Fruit fly (Drosophila melanogaster) whole organism, embryonic: Measurements from ENCODE around the gene CG17593.
A peak's percentile ranks its signal among the peaks of the same experiment; 100 is the strongest.

Experiments
- CG11247 ChIP-seq: fragments of 200-800 bp; sonication (Bioruptor generic); IDR thresholded peaks from 2 replicates; pipeline ENCODE4 v1.3.6; 2022; ENCODE audit warnings: missing biosample characterization, missing genetic modification characterization
- CG11398 ChIP-seq: fragments of 200-800 bp; sonication (Bioruptor generic); optimal IDR thresholded peaks from 2 replicates; lab custom pipeline; 2016; ENCODE audit warnings: missing biosample characterization, missing genetic modification characterization
- CG12659 ChIP-seq: fragments of 200-800 bp; sonication (Bioruptor generic); optimal IDR thresholded peaks from 3 replicates; lab custom pipeline; 2017; ENCODE audit warnings: mild to moderate bottlenecking, missing biosample characterization, missing genetic modification reagents, missing genetic modification characterization
- CG17359 ChIP-seq: fragments of 200-800 bp; sonication (Bioruptor generic); optimal IDR thresholded peaks from 3 replicates; lab custom pipeline; 2018; ENCODE audit warnings: missing biosample characterization, mild to moderate bottlenecking, missing genetic modification characterization, moderate library complexity
- CG17802 ChIP-seq: fragments of 200-800 bp; sonication (Bioruptor generic); optimal IDR thresholded peaks from 2 replicates; lab custom pipeline; 2018; ENCODE audit warnings: missing biosample characterization, mild to moderate bottlenecking, missing genetic modification characterization, moderate library complexity
- CG17829 ChIP-seq: fragments of 200-800 bp; optimal IDR thresholded peaks from 2 replicates; lab custom pipeline; 2019; ENCODE audit warnings: missing biosample characterization, mild to moderate bottlenecking, missing genetic modification characterization, moderate library complexity
- CG30020 ChIP-seq: fragments of 200-800 bp; optimal IDR thresholded peaks from 2 replicates; lab custom pipeline; 2019; ENCODE audit warnings: missing biosample characterization, mild to moderate bottlenecking, missing genetic modification characterization, moderate library complexity
- CG30431 ChIP-seq: fragments of 200-800 bp; sonication (Bioruptor generic); optimal IDR thresholded peaks from 2 replicates; lab custom pipeline; 2017; ENCODE audit warnings: missing biosample characterization, missing genetic modification characterization
- CG31388 ChIP-seq: fragments of 200-800 bp; sonication (Bioruptor generic); optimal IDR thresholded peaks from 2 replicates; lab custom pipeline; 2016; ENCODE audit warnings: missing biosample characterization, missing genetic modification characterization
- CG32532 ChIP-seq: fragments of 200-800 bp; sonication (Bioruptor generic); IDR thresholded peaks from 2 replicates; pipeline ENCODE4 v1.3.6; 2022; ENCODE audit warnings: missing biosample characterization, missing genetic modification characterization
- CG34224 ChIP-seq: fragments of 200-800 bp; sonication (Bioruptor generic); IDR thresholded peaks from 3 replicates; pipeline ENCODE4 v1.3.6; 2022; ENCODE audit warnings: missing biosample characterization, missing genetic modification characterization; ENCODE audit not compliant: partially characterized antibody
- CG4707 ChIP-seq: fragments of 200-800 bp; sonication (Bioruptor generic); optimal IDR thresholded peaks from 2 replicates; lab custom pipeline; 2018; ENCODE audit warnings: missing biosample characterization, mild to moderate bottlenecking, missing genetic modification characterization, moderate library complexity
- CG6854 ChIP-seq: fragments of 200-800 bp; sonication (Bioruptor generic); optimal IDR thresholded peaks from 3 replicates; lab custom pipeline; 2017; ENCODE audit warnings: missing biosample characterization, mild to moderate bottlenecking, missing genetic modification characterization
- CG7745 ChIP-seq: fragments of 200-800 bp; sonication (Bioruptor generic); optimal IDR thresholded peaks from 2 replicates; lab custom pipeline; 2018; ENCODE audit warnings: missing biosample characterization, mild to moderate bottlenecking, missing genetic modification characterization, moderate library complexity
- Dad ChIP-seq: fragments of 200-800 bp; sonication (Bioruptor generic); optimal IDR thresholded peaks from 3 replicates; lab custom pipeline; 2016; ENCODE audit warnings: missing biosample characterization, missing genetic modification characterization
- Deaf1 ChIP-seq: fragments of 200-800 bp; optimal IDR thresholded peaks from 3 replicates; lab custom pipeline; 2019; ENCODE audit warnings: missing biosample characterization, mild to moderate bottlenecking, missing genetic modification characterization, moderate library complexity
- Fer1 ChIP-seq: fragments of 200-800 bp; sonication (Bioruptor generic); optimal IDR thresholded peaks from 2 replicates; lab custom pipeline; 2017; ENCODE audit warnings: missing biosample characterization, mild to moderate bottlenecking, missing genetic modification characterization
- HLH54F ChIP-seq: fragments of 200-800 bp; sonication (Bioruptor generic); optimal IDR thresholded peaks from 3 replicates; lab custom pipeline; 2016; ENCODE audit warnings: missing biosample characterization, missing genetic modification characterization
- Hand ChIP-seq: fragments of 200-800 bp; sonication (Bioruptor generic); optimal IDR thresholded peaks from 2 replicates; lab custom pipeline; 2017; ENCODE audit warnings: mild to moderate bottlenecking, missing biosample characterization, missing genetic modification reagents, missing genetic modification characterization
- Hmr ChIP-seq: fragments of 200-800 bp; sonication (Bioruptor generic); optimal IDR thresholded peaks from 3 replicates; lab custom pipeline; 2017; ENCODE audit warnings: mild to moderate bottlenecking, missing biosample characterization, missing genetic modification reagents, missing genetic modification characterization
- Hr51 ChIP-seq, 2 experiments: fragments of 200-800 bp; sonication (Bioruptor generic); optimal IDR thresholded peaks; 2 replicates in 1 of 2; 3 replicates in 1 of 2; lab custom pipeline; 2016 to 2018; ENCODE audit warnings: missing biosample characterization in 2 of 2, missing genetic modification characterization in 2 of 2, mild to moderate bottlenecking in 1 of 2, moderate library complexity in 1 of 2
- NC2α ChIP-seq: fragments of 200-800 bp; sonication (Bioruptor generic); optimal IDR thresholded peaks from 2 replicates; lab custom pipeline; 2016; ENCODE audit warnings: missing biosample characterization, missing genetic modification characterization
- NC2β ChIP-seq: fragments of 200-800 bp; sonication (Bioruptor generic); optimal IDR thresholded peaks from 2 replicates; lab custom pipeline; 2016; ENCODE audit warnings: missing biosample characterization, missing genetic modification characterization
- Oli ChIP-seq: fragments of 200-800 bp; sonication (Bioruptor generic); optimal IDR thresholded peaks from 2 replicates; lab custom pipeline; 2018; ENCODE audit warnings: missing biosample characterization, mild to moderate bottlenecking, missing genetic modification characterization, moderate library complexity
- Opbp ChIP-seq: fragments of 200-800 bp; sonication (Bioruptor generic); IDR thresholded peaks from 3 replicates; pipeline ENCODE4 v1.3.6; 2022; ENCODE audit warnings: missing biosample characterization, missing genetic modification characterization; ENCODE audit not compliant: partially characterized antibody
- Scr ChIP-seq: fragments of 200-800 bp; sonication (Bioruptor generic); IDR thresholded peaks from 2 replicates; pipeline ENCODE4 v1.3.6; 2022; ENCODE audit warnings: missing biosample characterization, missing genetic modification characterization; ENCODE audit not compliant: partially characterized antibody
- Taf1 ChIP-seq: fragments of 200-800 bp; sonication (Bioruptor generic); IDR thresholded peaks from 2 replicates; pipeline ENCODE4 v1.3.6; 2022; ENCODE audit warnings: missing biosample characterization, missing genetic modification characterization
- Xrp1 ChIP-seq: fragments of 200-800 bp; sonication (Bioruptor generic); IDR thresholded peaks from 2 replicates; pipeline ENCODE4 v1.3.6; 2022; ENCODE audit warnings: missing biosample characterization, missing genetic modification characterization
- ap ChIP-seq: fragments of 200-800 bp; sonication (Bioruptor generic); IDR thresholded peaks from 2 replicates; pipeline ENCODE4 v1.3.6; 2022; ENCODE audit warnings: missing biosample characterization, missing genetic modification characterization
- ash1 ChIP-seq: fragments of 200-800 bp; sonication (Bioruptor generic); optimal IDR thresholded peaks from 2 replicates; lab custom pipeline; 2018; ENCODE audit warnings: missing biosample characterization, mild to moderate bottlenecking, missing genetic modification characterization
- bigmax ChIP-seq: fragments of 200-800 bp; sonication (Bioruptor generic); optimal IDR thresholded peaks from 2 replicates; lab custom pipeline; 2018; ENCODE audit warnings: missing biosample characterization, mild to moderate bottlenecking, missing genetic modification characterization
- bowl ChIP-seq: fragments of 200-800 bp; sonication (Bioruptor generic); IDR thresholded peaks from 2 replicates; pipeline ENCODE4 v1.3.6; 2022; ENCODE audit warnings: missing biosample characterization, missing genetic modification characterization
- esg ChIP-seq: fragments of 200-800 bp; sonication (Bioruptor generic); conservative IDR thresholded peaks from 2 replicates; pipeline ENCODE4 v1.3.6; 2022; ENCODE audit warnings: missing biosample characterization, missing genetic modification characterization
- fd3F ChIP-seq: fragments of 200-800 bp; sonication (Bioruptor generic); optimal IDR thresholded peaks from 2 replicates; lab custom pipeline; 2018; ENCODE audit warnings: missing biosample characterization, mild to moderate bottlenecking, missing genetic modification characterization, moderate library complexity
- gcm2 ChIP-seq: fragments of 200-800 bp; sonication (Bioruptor generic); optimal IDR thresholded peaks from 2 replicates; lab custom pipeline; 2016; ENCODE audit warnings: missing biosample characterization, missing genetic modification characterization
- gsb ChIP-seq: fragments of 200-800 bp; sonication (Bioruptor generic); IDR thresholded peaks from 2 replicates; pipeline ENCODE4 v1.3.6; 2022; ENCODE audit warnings: missing biosample characterization, missing genetic modification characterization
- hb ChIP-seq: fragments of 200-800 bp; sonication (Bioruptor generic); IDR thresholded peaks from 3 replicates; pipeline ENCODE4 v1.3.6; 2022; ENCODE audit warnings: missing biosample characterization, missing genetic modification characterization; ENCODE audit not compliant: partially characterized antibody
- jumu ChIP-seq: fragments of 200-800 bp; sonication (Bioruptor generic); optimal IDR thresholded peaks from 3 replicates; lab custom pipeline; 2016; ENCODE audit warnings: missing biosample characterization, missing genetic modification characterization
- kay ChIP-seq: fragments of 200-800 bp; sonication (Bioruptor generic); optimal IDR thresholded peaks from 2 replicates; lab custom pipeline; 2016; ENCODE audit warnings: missing biosample characterization, missing genetic modification characterization
- mam ChIP-seq: fragments of 200-800 bp; sonication (Bioruptor generic); optimal IDR thresholded peaks from 3 replicates; lab custom pipeline; 2016; ENCODE audit warnings: missing biosample characterization, missing genetic modification characterization
- nmo ChIP-seq: fragments of 200-800 bp; sonication (Bioruptor generic); optimal IDR thresholded peaks from 2 replicates; lab custom pipeline; 2018; ENCODE audit warnings: missing biosample characterization, mild to moderate bottlenecking, missing genetic modification characterization, moderate library complexity
- p53 ChIP-seq: fragments of 200-800 bp; sonication (Bioruptor generic); optimal IDR thresholded peaks from 2 replicates; lab custom pipeline; 2016; ENCODE audit warnings: missing biosample characterization, missing genetic modification characterization
- pros ChIP-seq: fragments of 200-800 bp; sonication (Bioruptor generic); optimal IDR thresholded peaks from 3 replicates; lab custom pipeline; 2019; ENCODE audit warnings: missing biosample characterization, mild to moderate bottlenecking, missing genetic modification characterization, moderate library complexity
- rib ChIP-seq: fragments of 200-800 bp; sonication (Bioruptor generic); IDR thresholded peaks from 2 replicates; pipeline ENCODE4 v1.3.6; 2022; ENCODE audit warnings: missing biosample characterization, missing genetic modification characterization
- scrt ChIP-seq: fragments of 200-800 bp; sonication (Bioruptor generic); optimal IDR thresholded peaks from 2 replicates; lab custom pipeline; 2018; ENCODE audit warnings: missing biosample characterization, mild to moderate bottlenecking, missing genetic modification characterization, moderate library complexity
- shn ChIP-seq: fragments of 200-800 bp; sonication (Bioruptor generic); optimal IDR thresholded peaks from 3 replicates; lab custom pipeline; 2016; ENCODE audit warnings: missing biosample characterization, missing genetic modification characterization
- slp2 ChIP-seq: fragments of 200-800 bp; sonication (Bioruptor generic); optimal IDR thresholded peaks from 2 replicates; lab custom pipeline; 2016; ENCODE audit warnings: missing biosample characterization, missing genetic modification characterization
- wek ChIP-seq: fragments of 200-800 bp; sonication (Bioruptor generic); optimal IDR thresholded peaks from 3 replicates; lab custom pipeline; 2018; ENCODE audit warnings: missing biosample characterization, mild to moderate bottlenecking, missing genetic modification characterization, moderate library complexity
- yki ChIP-seq: fragments of >200 bp; optimal IDR thresholded peaks from 3 replicates; lab custom pipeline; 2018

CG17593 gene

DNA sequence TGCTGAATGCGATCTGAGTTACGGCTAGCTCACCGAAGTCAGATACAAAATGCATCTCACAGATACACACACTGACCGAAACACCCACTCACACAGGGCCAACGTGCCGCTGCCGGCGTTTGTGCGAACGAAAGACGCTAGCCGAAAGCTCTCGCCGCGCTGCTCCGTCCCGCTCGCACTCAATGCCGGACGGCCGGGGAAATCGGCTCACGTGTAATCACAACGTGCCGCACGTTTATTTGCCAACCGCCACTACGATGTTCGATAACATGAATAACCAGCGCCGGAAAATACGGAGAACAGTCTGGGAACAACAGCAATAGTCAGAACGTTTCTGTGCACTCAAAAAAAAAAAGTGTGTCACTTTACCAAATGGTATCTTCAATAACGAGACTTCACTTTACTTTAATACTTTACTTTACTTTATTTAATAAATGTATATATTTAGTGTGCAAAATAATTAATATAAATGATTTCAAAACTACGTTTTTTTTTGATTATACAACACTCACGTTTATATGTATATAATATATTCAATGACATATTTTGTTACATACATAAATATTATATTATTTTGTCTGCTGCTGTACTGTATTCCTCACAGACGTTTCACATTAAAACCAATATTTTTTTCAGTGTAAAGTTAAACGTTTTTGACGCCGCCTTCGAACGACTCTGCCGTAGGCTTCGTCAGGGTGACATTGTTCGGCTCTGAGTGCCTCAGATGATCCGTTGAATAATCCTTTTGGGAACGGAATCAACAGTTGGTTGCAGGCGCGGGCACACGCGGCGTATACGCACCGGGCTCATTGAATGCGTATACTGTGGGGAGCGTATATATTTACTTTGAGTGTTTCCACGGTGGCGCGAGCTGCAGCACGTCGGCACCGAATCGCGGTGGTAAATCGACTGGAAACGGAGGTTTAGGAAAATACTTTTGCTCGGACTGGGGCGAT lies 7.2 kb upstream of the CG17593 start, which contains the start of gene tim (continued):
- TF ChIP-seq CG11247, result no peak
- no peak for TF ChIP-seq pros
- no peak for TF ChIP-seq HLH54F (GFP tag; lab: Kevin White, UChicago)
- TF ChIP-seq Deaf1 (tag; lab: Kevin White, UChicago), result peak; percentile 72
- no peak; the same call in 1 of the 2 replicates for TF ChIP-seq bowl (GFP tag; lab: Robert Waterston, UW)
- no peak for TF ChIP-seq CG17829 (tag; lab: Kevin White, UChicago)
- TF ChIP-seq Taf1, result no peak
- TF ChIP-seq CG31388, result no peak
- TF ChIP-seq CG12659 (GFP tag; lab: Kevin White, UChicago), result peak; percentile 40
- no peak for TF ChIP-seq CG34224
- no peak for TF ChIP-seq mam (GFP tag; lab: Kevin White, UChicago)
- no peak for TF ChIP-seq CG6854 (GFP tag; lab: Kevin White, UChicago)
- no peak for TF ChIP-seq Fer1
- TF ChIP-seq kay, result no peak
- no peak for TF ChIP-seq slp2 (GFP tag; lab: Kevin White, UChicago)
- no peak for TF ChIP-seq Hmr (GFP tag; lab: Kevin White, UChicago)
- TF ChIP-seq NC2α (GFP tag; lab: Kevin White, UChicago), result no peak
- no peak for TF ChIP-seq CG30431 (GFP tag; lab: Kevin White, UChicago)
- TF ChIP-seq Scr (GFP tag; lab: Robert Waterston, UW), result no peak
- no peak for TF ChIP-seq Hr51 (GFP tag; optimal IDR thresholded peaks at IDR 0.05; lab: Kevin White, UChicago)
- TF ChIP-seq CG4707 (GFP tag; lab: Kevin White, UChicago), result no peak
- no peak for TF ChIP-seq Hand (GFP tag; lab: Kevin White, UChicago)
- 0 out of 2 replicates have a peak, but pooled peaks have one; percentile 16 for TF ChIP-seq Xrp1 (GFP tag; lab: Robert Waterston, UW)
- no peak for TF ChIP-seq fd3F
- TF ChIP-seq NC2β (GFP tag; lab: Kevin White, UChicago), result no peak
- no peak for TF ChIP-seq hb
- no peak for TF ChIP-seq bigmax (GFP tag; lab: Kevin White, UChicago)
- peak; percentile 59 for TF ChIP-seq nmo (GFP tag; lab: Kevin White, UChicago)
- no peak for TF ChIP-seq wek (GFP tag; lab: Kevin White, UChicago)
- no peak for TF ChIP-seq esg (GFP tag; lab: Robert Waterston, UW)
- TF ChIP-seq CG11398, result no peak
- TF ChIP-seq shn (GFP tag; lab: Kevin White, UChicago), result no peak
- TF ChIP-seq ash1 (GFP tag; lab: Kevin White, UChicago), result no peak
- no peak for TF ChIP-seq CG30020 (tag; lab: Kevin White, UChicago)
- TF ChIP-seq gsb, result no peak
- no peak for TF ChIP-seq jumu (GFP tag; lab: Kevin White, UChicago)
- no peak for TF ChIP-seq yki (lab: Kevin White, UChicago)
- no peak for TF ChIP-seq CG32532
- 0 out of 3 replicates have a peak, but pooled peaks have one; percentile 14 for TF ChIP-seq Opbp (GFP tag; lab: Robert Waterston, UW)
- no peak for TF ChIP-seq p53 (GFP tag; lab: Kevin White, UChicago)
- no peak for TF ChIP-seq CG17802 (tag; lab: Kevin White, UChicago)
- TF ChIP-seq Oli (tag; lab: Kevin White, UChicago), result peak; percentile 26
- no peak for TF ChIP-seq Dad
- TF ChIP-seq rib (GFP tag; lab: Robert Waterston, UW), result no peak
- TF ChIP-seq ap (GFP tag; lab: Robert Waterston, UW), result 0 out of 2 replicates have a peak, but pooled peaks have one; percentile 14
- no peak for TF ChIP-seq gcm2 (GFP tag; lab: Kevin White, UChicago)
- no peak for TF ChIP-seq CG7745 (tag; lab: Kevin White, UChicago)
- TF ChIP-seq scrt (GFP tag; lab: Kevin White, UChicago), result no peak
- TF ChIP-seq CG17359 (tag; lab: Kevin White, UChicago), result peak; percentile 26
